Fruit fly (Drosophila melanogaster) whole organism, embryonic: ENCODE results near the gene CG42764.

Experiments used
- Awh ChIP-seq: fragments of 200-800 bp; sonication (Bioruptor generic); IDR thresholded peaks from 2 replicates; pipeline ENCODE4, ENCODE4 v1.3.6; 2022; ENCODE audit warnings: missing biosample characterization, missing genetic modification characterization
- Bdp1 ChIP-seq: fragments of 200-800 bp; sonication (Bioruptor generic); optimal IDR thresholded peaks from 3 replicates; lab custom pipeline; 2016; ENCODE audit warnings: missing biosample characterization, missing genetic modification characterization
- CG10543 ChIP-seq: fragments of 200-800 bp; sonication (Bioruptor generic); optimal IDR thresholded peaks from 3 replicates; lab custom pipeline; 2017; ENCODE audit warnings: missing biosample characterization, mild to moderate bottlenecking, missing genetic modification characterization, moderate library complexity
- CG12391 ChIP-seq: fragments of 200-800 bp; sonication (Bioruptor generic); optimal IDR thresholded peaks from 3 replicates; lab custom pipeline; 2018; ENCODE audit warnings: missing biosample characterization, mild to moderate bottlenecking, missing genetic modification characterization, moderate library complexity
- CG14667 ChIP-seq: fragments of 200-800 bp; sonication (Bioruptor generic); IDR thresholded peaks from 2 replicates; pipeline ENCODE4 v1.3.6; 2022; ENCODE audit warnings: missing biosample characterization, missing genetic modification characterization
- CG16815 ChIP-seq: fragments of 200-800 bp; sonication (Bioruptor generic); optimal IDR thresholded peaks from 3 replicates; lab custom pipeline; 2017; ENCODE audit warnings: missing biosample characterization, mild to moderate bottlenecking, missing genetic modification characterization
- CG17186 ChIP-seq: fragments of 200-800 bp; sonication (Bioruptor generic); optimal IDR thresholded peaks from 3 replicates; lab custom pipeline; 2017; ENCODE audit warnings: missing biosample characterization, missing genetic modification reagents, missing genetic modification characterization
- CG17359 ChIP-seq: fragments of 200-800 bp; sonication (Bioruptor generic); optimal IDR thresholded peaks from 3 replicates; lab custom pipeline; 2018; ENCODE audit warnings: missing biosample characterization, mild to moderate bottlenecking, missing genetic modification characterization, moderate library complexity
- CG17361 ChIP-seq: fragments of 200-800 bp; sonication (Bioruptor generic); IDR thresholded peaks from 3 replicates; pipeline ENCODE4 v1.3.6; 2022; ENCODE audit warnings: missing biosample characterization, missing genetic modification characterization
- CG17829 ChIP-seq: fragments of 200-800 bp; optimal IDR thresholded peaks from 2 replicates; lab custom pipeline; 2019; ENCODE audit warnings: missing biosample characterization, mild to moderate bottlenecking, missing genetic modification characterization, moderate library complexity
- CG2120 ChIP-seq: fragments of 200-800 bp; sonication (Bioruptor generic); optimal IDR thresholded peaks from 3 replicates; lab custom pipeline; 2016; ENCODE audit warnings: missing biosample characterization, missing genetic modification characterization
- CG2129 ChIP-seq: fragments of 200-800 bp; sonication (Bioruptor generic); IDR thresholded peaks from 2 replicates; pipeline ENCODE4 v1.3.6; 2022; ENCODE audit warnings: missing biosample characterization, missing genetic modification characterization; ENCODE audit not compliant: partially characterized antibody
- CG30431 ChIP-seq: fragments of 200-800 bp; sonication (Bioruptor generic); optimal IDR thresholded peaks from 2 replicates; lab custom pipeline; 2017; ENCODE audit warnings: missing biosample characterization, missing genetic modification characterization
- CG32767 ChIP-seq: fragments of 200-800 bp; sonication (Bioruptor generic); IDR thresholded peaks from 2 replicates; pipeline ENCODE4 v1.3.6; 2022; ENCODE audit warnings: missing biosample characterization, missing genetic modification characterization
- CG3726 ChIP-seq: fragments of 200-800 bp; sonication (Bioruptor generic); IDR thresholded peaks from 3 replicates; pipeline ENCODE4, ENCODE4 v1.3.6; 2022; ENCODE audit warnings: missing biosample characterization, missing genetic modification characterization
- CG4854 ChIP-seq: fragments of 200-800 bp; sonication (Bioruptor generic); optimal IDR thresholded peaks from 2 replicates; lab custom pipeline; 2016; ENCODE audit warnings: missing biosample characterization, missing genetic modification characterization, inconsistent platforms
- CG6765 ChIP-seq: fragments of 200-800 bp; sonication (Bioruptor generic); optimal IDR thresholded peaks from 3 replicates; lab custom pipeline; 2017; ENCODE audit warnings: missing biosample characterization, mild to moderate bottlenecking, missing genetic modification characterization
- CG8478 ChIP-seq: fragments of >200 bp; optimal IDR thresholded peaks from 2 replicates; lab custom pipeline; 2018
- Deaf1 ChIP-seq: fragments of 200-800 bp; optimal IDR thresholded peaks from 3 replicates; lab custom pipeline; 2019; ENCODE audit warnings: missing biosample characterization, mild to moderate bottlenecking, missing genetic modification characterization, moderate library complexity
- HLH54F ChIP-seq: fragments of 200-800 bp; sonication (Bioruptor generic); optimal IDR thresholded peaks from 3 replicates; lab custom pipeline; 2016; ENCODE audit warnings: missing biosample characterization, missing genetic modification characterization
- HmgZ ChIP-seq: fragments of 200-800 bp; sonication (Bioruptor generic); optimal IDR thresholded peaks from 2 replicates; lab custom pipeline; 2018; ENCODE audit warnings: missing biosample characterization, mild to moderate bottlenecking, missing genetic modification characterization
- Hmx ChIP-seq: fragments of 200-800 bp; sonication (Bioruptor generic); optimal IDR thresholded peaks from 2 replicates; lab custom pipeline; 2016; ENCODE audit warnings: missing biosample characterization, missing genetic modification characterization
- Lhr ChIP-seq: fragments of 200-800 bp; sonication (Bioruptor generic); optimal IDR thresholded peaks from 3 replicates; lab custom pipeline; 2017; ENCODE audit warnings: mild to moderate bottlenecking, missing biosample characterization, missing genetic modification reagents, missing genetic modification characterization
- MESR4 ChIP-seq: fragments of 200-800 bp; sonication (Bioruptor generic); optimal IDR thresholded peaks from 2 replicates; lab custom pipeline; 2018; ENCODE audit warnings: missing biosample characterization, mild to moderate bottlenecking, missing genetic modification characterization, moderate library complexity
- Mes4 ChIP-seq: fragments of 200-800 bp; sonication (Bioruptor generic); optimal IDR thresholded peaks from 2 replicates; lab custom pipeline; 2016; ENCODE audit warnings: missing biosample characterization, missing genetic modification characterization
- Myb ChIP-seq: fragments of 200-800 bp; sonication (Bioruptor generic); optimal IDR thresholded peaks from 2 replicates; lab custom pipeline; 2016; ENCODE audit warnings: missing biosample characterization, missing genetic modification characterization
- NFAT ChIP-seq: fragments of 200-800 bp; sonication (Bioruptor generic); IDR thresholded peaks from 2 replicates; pipeline ENCODE4 v1.3.6; 2022; ENCODE audit warnings: missing biosample characterization, missing genetic modification characterization
- Optix ChIP-seq: fragments of 200-800 bp; sonication (Bioruptor generic); IDR thresholded peaks from 3 replicates; pipeline ENCODE4 v1.3.6; 2022; ENCODE audit warnings: missing biosample characterization, missing genetic modification characterization
- Rfx ChIP-seq: fragments of 200-800 bp; sonication (Bioruptor generic); IDR thresholded peaks from 2 replicates; pipeline ENCODE4 v1.3.6; 2022; ENCODE audit warnings: missing biosample characterization, missing genetic modification characterization
- Sin3A ChIP-seq: fragments of >200 bp; optimal IDR thresholded peaks from 2 replicates; lab custom pipeline; 2018
- Stat92E ChIP-seq, 3 experiments: fragments of >200 bp in 2 of 3; fragments of 200-800 bp in 1 of 3; sonication (Bioruptor generic) in 1 of 3; optimal IDR thresholded peaks; 2 replicates each; lab custom pipeline; 2017 to 2019; ENCODE audit warnings: missing biosample characterization in 3 of 3, missing genetic modification characterization in 3 of 3, mild to moderate bottlenecking in 1 of 3, moderate library complexity in 1 of 3
- Trl ChIP-seq, 3 experiments: fragments of >200 bp in 2 of 3; fragments of 200-800 bp in 1 of 3; sonication (Bioruptor generic) in 1 of 3; optimal IDR thresholded peaks; 2 replicates in 1 of 3; 3 replicates in 2 of 3; lab custom pipeline; 2016 to 2017; ENCODE audit warnings: missing biosample characterization in 1 of 3, missing genetic modification characterization in 1 of 3
- abd-A ChIP-seq: fragments of 200-800 bp; sonication (Bioruptor generic); optimal IDR thresholded peaks from 3 replicates; lab custom pipeline; 2019; ENCODE audit warnings: missing biosample characterization, mild to moderate bottlenecking, missing genetic modification characterization, moderate library complexity
- ap ChIP-seq: fragments of 200-800 bp; sonication (Bioruptor generic); IDR thresholded peaks from 2 replicates; pipeline ENCODE4 v1.3.6; 2022; ENCODE audit warnings: missing biosample characterization, missing genetic modification characterization
- chm ChIP-seq: fragments of 200-800 bp; sonication (Bioruptor generic); IDR thresholded peaks from 2 replicates; pipeline ENCODE4 v1.3.6; 2022; ENCODE audit warnings: missing biosample characterization, missing genetic modification characterization
- disco-r ChIP-seq: fragments of 200-800 bp; sonication (Bioruptor generic); optimal IDR thresholded peaks from 2 replicates; lab custom pipeline; 2016; ENCODE audit warnings: missing biosample characterization, missing genetic modification characterization
- en ChIP-seq: fragments of 200-800 bp; sonication (Bioruptor generic); optimal IDR thresholded peaks from 2 replicates; lab custom pipeline; 2016; ENCODE audit warnings: missing biosample characterization, missing genetic modification characterization
- ewg ChIP-seq: fragments of 200-800 bp; sonication (Bioruptor generic); optimal IDR thresholded peaks from 3 replicates; lab custom pipeline; 2017; ENCODE audit warnings: mild to moderate bottlenecking, missing biosample characterization, missing genetic modification reagents, missing genetic modification characterization
- fd64A ChIP-seq: fragments of 200-800 bp; sonication (Bioruptor generic); optimal IDR thresholded peaks from 3 replicates; lab custom pipeline; 2018; ENCODE audit warnings: missing biosample characterization, mild to moderate bottlenecking, missing genetic modification characterization
- fru ChIP-seq: fragments of >200 bp; optimal IDR thresholded peaks from 2 replicates; lab custom pipeline; 2017
- ftz-f1 ChIP-seq: fragments of 200-800 bp; sonication (Bioruptor generic); optimal IDR thresholded peaks from 2 replicates; lab custom pipeline; 2016; ENCODE audit warnings: missing biosample characterization, missing genetic modification characterization
- gro ChIP-seq: fragments of 200-800 bp; sonication (Bioruptor generic); optimal IDR thresholded peaks from 2 replicates; lab custom pipeline; 2016; ENCODE audit warnings: missing biosample characterization, missing genetic modification characterization
- gsb ChIP-seq: fragments of 200-800 bp; sonication (Bioruptor generic); IDR thresholded peaks from 2 replicates; pipeline ENCODE4 v1.3.6; 2022; ENCODE audit warnings: missing biosample characterization, missing genetic modification characterization
- klu ChIP-seq: fragments of 200-800 bp; sonication (Bioruptor generic); IDR thresholded peaks from 2 replicates; pipeline ENCODE4 v1.3.6; 2022; ENCODE audit warnings: missing biosample characterization, missing genetic modification characterization
- nerfin-2 ChIP-seq: fragments of 200-800 bp; sonication (Bioruptor generic); IDR thresholded peaks from 2 replicates; pipeline ENCODE4 v1.3.6; 2022; ENCODE audit warnings: missing biosample characterization, missing genetic modification characterization; ENCODE audit not compliant: partially characterized antibody
- ranshi ChIP-seq: fragments of 200-800 bp; sonication (Bioruptor generic); IDR thresholded peaks from 2 replicates; pipeline ENCODE4 v1.3.6; 2022; ENCODE audit warnings: missing biosample characterization, missing genetic modification characterization
- sim ChIP-seq: fragments of 200-800 bp; sonication (Bioruptor generic); IDR thresholded peaks from 2 replicates; pipeline ENCODE4 v1.3.6; 2022; ENCODE audit warnings: missing biosample characterization, missing genetic modification characterization
- sisA ChIP-seq: fragments of 200-800 bp; sonication (Bioruptor generic); IDR thresholded peaks from 2 replicates; pipeline ENCODE4 v1.3.6; 2022; ENCODE audit warnings: missing biosample characterization, missing genetic modification characterization
- sna ChIP-seq: fragments of 200-800 bp; sonication (Bioruptor generic); IDR thresholded peaks from 2 replicates; pipeline ENCODE4 v1.3.6; 2022; ENCODE audit warnings: missing biosample characterization, missing genetic modification characterization; ENCODE audit not compliant: partially characterized antibody
- ssp ChIP-seq: fragments of 200-800 bp; sonication (Bioruptor generic); IDR thresholded peaks from 2 replicates; pipeline ENCODE4 v1.3.6; 2022; ENCODE audit warnings: missing biosample characterization, missing genetic modification characterization
- tap ChIP-seq: fragments of 200-800 bp; optimal IDR thresholded peaks from 3 replicates; lab custom pipeline; 2019; ENCODE audit warnings: missing biosample characterization, mild to moderate bottlenecking, missing genetic modification characterization, moderate library complexity
- tup ChIP-seq: fragments of 200-800 bp; sonication (Bioruptor generic); optimal IDR thresholded peaks from 2 replicates; lab custom pipeline; 2016; ENCODE audit warnings: missing biosample characterization, mild to moderate bottlenecking, missing genetic modification characterization, moderate library complexity
- vvl ChIP-seq: fragments of 200-800 bp; sonication (Bioruptor generic); IDR thresholded peaks from 2 replicates; pipeline ENCODE4 v1.3.6; 2022; ENCODE audit warnings: missing biosample characterization, missing genetic modification characterization

CG42764 gene

dm6 chr3L:20474789-20475208 lies 9.0 kb upstream of the CG42764 start (continued):
- TF ChIP-seq Trl (optimal IDR thresholded peaks at IDR 0.05; lab: Kevin White, UChicago) (no peak), Trl (GFP tag; optimal IDR thresholded peaks at IDR 0.05; lab: Kevin White, UChicago) (peak; percentile 90), HmgZ (tag; lab: Kevin White, UChicago) (peak; percentile 94), en (GFP tag; lab: Kevin White, UChicago) (peak; percentile 55), gsb (no peak), disco-r (peak; percentile 29), Deaf1 (peak; percentile 62), CG3726 (GFP tag; lab: Robert Waterston, UW) (no peak), Myb (GFP tag; lab: Kevin White, UChicago) (peak; percentile 76), Sin3A (lab: Kevin White, UChicago) (peak; percentile 35), CG10543 (GFP tag; lab: Kevin White, UChicago) (peak; percentile 94), CG17186 (GFP tag; lab: Kevin White, UChicago) (peak; percentile 48), abd-A (tag; lab: Kevin White, UChicago) (peak; percentile 94), CG16815 (GFP tag; lab: Kevin White, UChicago) (peak; percentile 77), CG17359 (tag; lab: Kevin White, UChicago) (peak; percentile 85), ap (GFP tag; lab: Robert Waterston, UW) (no peak), chm (GFP tag; lab: Robert Waterston, UW) (no peak), fru (lab: Kevin White, UChicago) (no peak), Hmx (GFP tag; lab: Kevin White, UChicago) (peak; percentile 34), klu (GFP tag; lab: Robert Waterston, UW) (no peak), CG12391 (tag; lab: Kevin White, UChicago) (peak; percentile 89), Bdp1 (peak; percentile 77), nerfin-2 (GFP tag; lab: Robert Waterston, UW) (no peak), Stat92E (GFP tag; optimal IDR thresholded peaks at IDR 0.05; lab: Kevin White, UChicago) (no peak), Mes4 (GFP tag; lab: Kevin White, UChicago) (peak; percentile 67), Lhr (GFP tag; lab: Kevin White, UChicago) (peak; percentile 38), tap (tag; lab: Kevin White, UChicago) (peak; percentile 83), CG32767 (no peak), fd64A (GFP tag; lab: Kevin White, UChicago) (peak; percentile 41), CG30431 (GFP tag; lab: Kevin White, UChicago) (peak; percentile 71), CG4854 (GFP tag; lab: Kevin White, UChicago) (peak; percentile 80), sna (GFP tag; lab: Robert Waterston, UW) (no peak), gro (GFP tag; lab: Kevin White, UChicago) (peak; percentile 90), ranshi (GFP tag; lab: Robert Waterston, UW) (no peak), ftz-f1 (GFP tag; lab: Kevin White, UChicago) (peak; percentile 49), CG6765 (GFP tag; lab: Kevin White, UChicago) (peak; percentile 85), tup (GFP tag; lab: Kevin White, UChicago) (peak; percentile 87), NFAT (no peak), CG17829 (tag; lab: Kevin White, UChicago) (peak; percentile 80), sim (GFP tag; lab: Robert Waterston, UW) (no peak), CG2120 (GFP tag; lab: Kevin White, UChicago) (peak; percentile 96), HLH54F (GFP tag; lab: Kevin White, UChicago) (peak; percentile 94), MESR4 (GFP tag; lab: Kevin White, UChicago) (peak; percentile 37), vvl (no peak), Awh (GFP tag; lab: Robert Waterston, UW) (no peak), CG8478 (lab: Kevin White, UChicago) (no peak), CG2129 (GFP tag; lab: Robert Waterston, UW) (no peak), CG17361 (GFP tag; lab: Robert Waterston, UW) (no peak), ewg (GFP tag; lab: Kevin White, UChicago) (peak; percentile 68), CG14667 (GFP tag; lab: Robert Waterston, UW) (no peak), Optix (GFP tag; lab: Robert Waterston, UW) (no peak), sisA (GFP tag; lab: Robert Waterston, UW) (no peak), ssp (GFP tag; lab: Robert Waterston, UW) (no peak), Rfx (GFP tag; lab: Robert Waterston, UW) (no peak)
